Fruit fly (Drosophila melanogaster): ENCODE results near the gene CG11360.
A peak's percentile ranks its signal among the peaks of the same experiment; 100 is the strongest.

CG11360 gene

dm6 chr4:670905-671419 is at the start of gene CG11360 (continued):
- TF ChIP-seq CG6791 (GFP tag; IDR thresholded peaks at IDR 0.05; ENCODE audit: partially characterized antibody), result peak; percentile 49; the same call in 2 of the 3 replicates
- TF ChIP-seq CG7786 (GFP tag; optimal IDR thresholded peaks at IDR 0.05), result no peak
- no peak for TF ChIP-seq crp (GFP tag; optimal IDR thresholded peaks at IDR 0.05)
- TF ChIP-seq CG12236 (GFP tag; optimal IDR thresholded peaks at IDR 0.05), result no peak
- no peak for TF ChIP-seq CG6683 (GFP tag; optimal IDR thresholded peaks at IDR 0.05)
- no peak for TF ChIP-seq Aef1 (GFP tag; IDR thresholded peaks at IDR 0.05)
- no peak for TF ChIP-seq ato (GFP tag; IDR thresholded peaks at IDR 0.05; ENCODE audit: partially characterized antibody)
- TF ChIP-seq CG1024 (GFP tag; IDR thresholded peaks at IDR 0.05), result peak; percentile 98
- peak; percentile 99 for TF ChIP-seq CG30020 (tag; optimal IDR thresholded peaks at IDR 0.05)
- peak; percentile 30; the same call in 1 of the 2 replicates for TF ChIP-seq unc-4 (GFP tag; IDR thresholded peaks at IDR 0.05; ENCODE audit: partially characterized antibody)
- TF ChIP-seq danr (GFP tag; IDR thresholded peaks at IDR 0.05), result no peak
- no peak for TF ChIP-seq tna (GFP tag; IDR thresholded peaks at IDR 0.05; ENCODE audit: partially characterized antibody)
- TF ChIP-seq CG15696 (tag; optimal IDR thresholded peaks at IDR 0.05), result no peak
- TF ChIP-seq vvl (GFP tag; IDR thresholded peaks at IDR 0.05), result no peak
- no peak for TF ChIP-seq Hr51 (GFP tag; optimal IDR thresholded peaks at IDR 0.05)
- peak; percentile 42 for TF ChIP-seq Xbp1 (GFP tag; optimal IDR thresholded peaks at IDR 0.05)
- TF ChIP-seq CG11696 (GFP tag; IDR thresholded peaks at IDR 0.05), result no peak
- no peak for TF ChIP-seq NK7.1 (GFP tag; optimal IDR thresholded peaks at IDR 0.05)
- TF ChIP-seq Usf (GFP tag; optimal IDR thresholded peaks at IDR 0.05), result no peak
- no peak for TF ChIP-seq CG7928 (GFP tag; optimal IDR thresholded peaks at IDR 0.05)
- no peak for TF ChIP-seq CG11398 (GFP tag; optimal IDR thresholded peaks at IDR 0.05)
- TF ChIP-seq cato (GFP tag; optimal IDR thresholded peaks at IDR 0.05; ENCODE audit: borderline replicate concordance), result no peak
- no peak for TF ChIP-seq bab2 (GFP tag; optimal IDR thresholded peaks at IDR 0.05)
- no peak for TF ChIP-seq Side (GFP tag; optimal IDR thresholded peaks at IDR 0.05)
- no peak for TF ChIP-seq caup (GFP tag; optimal IDR thresholded peaks at IDR 0.05; ENCODE audit: severe bottlenecking)
- peak; percentile 98 for TF ChIP-seq ssp (GFP tag; IDR thresholded peaks at IDR 0.05)
- TF ChIP-seq YL-1 (GFP tag; optimal IDR thresholded peaks at IDR 0.05), result peak; percentile 15
- no peak for TF ChIP-seq org-1 (GFP tag; optimal IDR thresholded peaks at IDR 0.05)
- no peak for TF ChIP-seq CG6689 (GFP tag; IDR thresholded peaks at IDR 0.05)
- TF ChIP-seq Drgx (GFP tag; IDR thresholded peaks at IDR 0.05), result no peak
- peak; percentile 39 for TF ChIP-seq CG12769 (tag; optimal IDR thresholded peaks at IDR 0.05)
- TF ChIP-seq cwo (GFP tag; optimal IDR thresholded peaks at IDR 0.05), result no peak
- TF ChIP-seq D19A (tag; optimal IDR thresholded peaks at IDR 0.05), result peak; percentile 10
- TF ChIP-seq Gsc (GFP tag; IDR thresholded peaks at IDR 0.05), result no peak
- no peak for TF ChIP-seq Fer1 (GFP tag; optimal IDR thresholded peaks at IDR 0.05)
- TF ChIP-seq CG9437 (GFP tag; optimal IDR thresholded peaks at IDR 0.05), result no peak
- no peak for TF ChIP-seq Ssrp (tag; optimal IDR thresholded peaks at IDR 0.05)
- TF ChIP-seq CG14710 (tag; optimal IDR thresholded peaks at IDR 0.05), result peak; percentile 54
- TF ChIP-seq ase (GFP tag; IDR thresholded peaks at IDR 0.05), result no peak
- TF ChIP-seq HLHmδ (GFP tag; optimal IDR thresholded peaks at IDR 0.05), result no peak
- no peak for TF ChIP-seq emc (GFP tag; optimal IDR thresholded peaks at IDR 0.05)
- no peak for TF ChIP-seq sna (GFP tag; IDR thresholded peaks at IDR 0.05; ENCODE audit: partially characterized antibody)
- TF ChIP-seq NfI (GFP tag; optimal IDR thresholded peaks at IDR 0.05), result no peak
- no peak for TF ChIP-seq CG7745 (tag; optimal IDR thresholded peaks at IDR 0.05)
- no peak for TF ChIP-seq hth (optimal IDR thresholded peaks at IDR 0.05)
- TF ChIP-seq CG30403 (GFP tag; optimal IDR thresholded peaks at IDR 0.05), result no peak
- no peak for TF ChIP-seq Dek (tag; optimal IDR thresholded peaks at IDR 0.05)
- TF ChIP-seq CG6254 (GFP tag; optimal IDR thresholded peaks at IDR 0.05), result no peak
- TF ChIP-seq CG13894 (tag; optimal IDR thresholded peaks at IDR 0.05), result no peak
- TF ChIP-seq unpg (GFP tag; optimal IDR thresholded peaks at IDR 0.05), result no peak
